Fruit fly (Drosophila melanogaster) whole organism: ENCODE measurements around the gene Upf2.

Experiments
- CG8478 ChIP-seq: fragments of >200 bp; optimal IDR thresholded peaks from 2 replicates; lab custom pipeline; 2018; ENCODE audit warnings: inconsistent platforms
- Dll ChIP-seq: fragments of >200 bp; optimal IDR thresholded peaks from 2 replicates; lab custom pipeline; 2017
- EcR ChIP-seq, 2 experiments: fragments of >200 bp; optimal IDR thresholded peaks; 2 replicates each; lab custom pipeline; 2017; ENCODE audit warnings: missing biosample characterization in 2 of 2, missing genetic modification characterization in 2 of 2, missing genetic modification reagents in 2 of 2
- pan ChIP-seq: fragments of >200 bp; optimal IDR thresholded peaks from 2 replicates; lab custom pipeline; 2017
- psq ChIP-seq: fragments of >200 bp; optimal IDR thresholded peaks from 2 replicates; lab custom pipeline; 2017
- usp ChIP-seq: fragments of >200 bp; optimal IDR thresholded peaks from 2 replicates; lab custom pipeline; 2017; ENCODE audit warnings: missing biosample characterization, missing genetic modification characterization, mixed read lengths

The Upf2 gene

DNA sequence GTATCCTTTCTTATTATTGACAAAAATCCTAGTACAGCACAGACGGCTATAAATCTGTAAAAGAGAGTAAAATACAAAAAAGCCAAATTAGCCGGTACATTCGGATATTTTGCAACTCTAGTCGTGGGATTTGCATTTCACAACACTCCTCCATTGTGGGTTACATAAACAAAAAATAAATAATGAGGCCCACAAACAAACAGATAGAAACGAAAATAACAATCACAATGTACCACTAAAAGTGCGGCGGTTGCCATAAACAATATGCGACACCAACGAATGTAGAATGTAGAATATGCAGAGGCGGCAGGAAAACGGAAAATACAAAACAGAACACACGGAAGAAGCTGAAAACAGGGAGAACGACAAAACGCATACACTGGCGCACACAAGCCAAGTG is 19.2 kb downstream of the Upf2 start:
- no peak for TF ChIP-seq pan
- no peak for TF ChIP-seq Dll (lab: Kevin White, UChicago)
- no peak for TF ChIP-seq CG8478 (lab: Kevin White, UChicago)
- TF ChIP-seq psq (lab: Kevin White, UChicago) = no peak
- no peak for TF ChIP-seq usp (GFP tag; lab: Kevin White, UChicago)
- TF ChIP-seq EcR (GFP tag; optimal IDR thresholded peaks at IDR 0.05; lab: Kevin White, UChicago) = no peak

dm6 chrX:8049292-8049691 is 26.0 kb downstream of the Upf2 start:
- no peak for TF ChIP-seq psq (lab: Kevin White, UChicago)

- TF ChIP-seq pan = no peak
- TF ChIP-seq CG8478 (lab: Kevin White, UChicago) = no peak
- no peak for TF ChIP-seq Dll (lab: Kevin White, UChicago)
- no peak for TF ChIP-seq usp (GFP tag; lab: Kevin White, UChicago)
- TF ChIP-seq EcR (GFP tag; optimal IDR thresholded peaks at IDR 0.05; lab: Kevin White, UChicago) = no peak
- no peak for TF ChIP-seq psq (lab: Kevin White, UChicago)
Observed at dm6 chrX:8046520-8046919, 28.7 kb downstream of the Upf2 start.

DNA sequence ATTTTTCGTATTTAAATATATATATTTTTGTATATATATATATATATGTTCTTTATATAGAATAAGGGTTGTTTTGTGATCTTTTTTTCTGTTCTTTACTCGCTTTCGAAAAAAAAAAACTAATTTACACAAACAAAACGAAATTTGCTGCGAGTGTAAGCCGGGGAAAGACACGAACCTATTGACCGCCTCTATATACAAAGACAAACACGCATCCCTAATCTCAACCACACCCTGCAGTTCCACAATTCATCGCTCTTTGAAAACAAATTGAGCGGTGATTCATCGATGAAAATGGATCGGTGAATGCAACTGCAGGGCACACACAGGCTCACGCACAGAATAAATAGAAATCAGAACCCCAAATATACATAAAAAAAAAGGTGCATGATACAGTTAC is 36.3 kb downstream of the Upf2 start:
- TF ChIP-seq Dll (lab: Kevin White, UChicago) = no peak
- TF ChIP-seq CG8478 (lab: Kevin White, UChicago) = no peak
- no peak for TF ChIP-seq psq (lab: Kevin White, UChicago)
- TF ChIP-seq pan = no peak
- TF ChIP-seq EcR (GFP tag; optimal IDR thresholded peaks at IDR 0.05; lab: Kevin White, UChicago) = no peak
- no peak for TF ChIP-seq usp (GFP tag; lab: Kevin White, UChicago)

dm6 chrX:8037334-8037733 is 37.9 kb downstream of the Upf2 start, which contains the start of gene CG2233:
Gene CG2233, minus strand, starts transcription at chrX:8037517.
- TF ChIP-seq Dll (lab: Kevin White, UChicago) (no peak), usp (GFP tag; lab: Kevin White, UChicago) (no peak), psq (lab: Kevin White, UChicago) (no peak), pan (no peak)

dm6 chrX:8021245-8021644 is 54.0 kb downstream of the Upf2 start, which contains the start of gene CG15333:
Gene CG15333, minus strand, starts transcription at chrX:8021345.
- TF ChIP-seq EcR (GFP tag; optimal IDR thresholded peaks at IDR 0.05; lab: Kevin White, UChicago) (no peak), pan (no peak), CG8478 (lab: Kevin White, UChicago) (no peak), psq (lab: Kevin White, UChicago) (no peak), Dll (lab: Kevin White, UChicago) (no peak), usp (GFP tag; lab: Kevin White, UChicago) (no peak)
